Worm (Caenorhabditis elegans): ENCODE results near the gene T25B2.3.
A peak's percentile ranks its signal among the peaks of the same experiment; 100 is the strongest.

T25B2.3 gene

DNA sequence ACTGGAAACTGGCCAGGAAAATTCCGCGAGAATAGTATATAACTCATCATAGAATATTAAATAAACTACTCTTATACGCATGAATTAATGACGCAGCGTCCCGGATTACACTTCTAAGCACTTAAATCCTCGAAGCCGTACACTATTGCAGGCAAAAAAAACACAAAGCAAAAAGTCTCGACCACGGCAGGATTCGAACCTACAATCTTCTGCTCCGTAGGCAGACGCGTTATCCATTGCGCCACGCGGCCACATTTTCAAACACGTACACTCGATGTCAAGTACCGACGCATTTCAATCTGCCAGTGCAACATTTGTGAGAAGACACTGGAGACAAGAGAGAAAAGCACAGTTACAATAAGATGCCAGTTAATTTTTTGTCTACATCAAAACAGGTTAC lies 44.0 kb downstream of the T25B2.3 start:
- no peak for TF ChIP-seq zip-11 (GFP tag; IDR thresholded peaks at IDR 0.05)
- peak; percentile 25 for TF ChIP-seq nhr-77 (tag; optimal IDR thresholded peaks at IDR 0.05)
- TF ChIP-seq nhr-237 (tag; optimal IDR thresholded peaks at IDR 0.05), result no peak
- no peak; the same call in 1 of the 2 replicates for TF ChIP-seq lin-38 (GFP tag; IDR thresholded peaks at IDR 0.05)
- peak; percentile 43 for TF ChIP-seq mxl-3 (GFP tag; optimal IDR thresholded peaks at IDR 0.05)
- no peak for TF ChIP-seq nhr-11 (tag; optimal IDR thresholded peaks at IDR 0.05)
- TF ChIP-seq T20F7.1 (GFP tag; optimal IDR thresholded peaks at IDR 0.05), result peak; percentile 38
- TF ChIP-seq unc-130 (GFP tag; optimal IDR thresholded peaks at IDR 0.05), result peak; percentile 38
- no peak for TF ChIP-seq ces-1 (GFP tag; optimal IDR thresholded peaks at IDR 0.05)
- TF ChIP-seq ceh-62 (tag; optimal IDR thresholded peaks at IDR 0.05), result no peak
- TF ChIP-seq ceh-44 (GFP tag; IDR thresholded peaks at IDR 0.05), result peak; percentile 76; the same call in 1 of the 2 replicates
- TF ChIP-seq skn-1 (tag; optimal IDR thresholded peaks at IDR 0.05), result no peak
- 0 out of 2 replicates have a peak, but pooled peaks have one; percentile 12 for TF ChIP-seq saeg-2 (GFP tag; IDR thresholded peaks at IDR 0.05)
- TF ChIP-seq D1046.2 (GFP tag; IDR thresholded peaks at IDR 0.05), result peak; percentile 83; the same call in 1 of the 2 replicates
- no peak for TF ChIP-seq lin-13 (GFP tag; optimal IDR thresholded peaks at IDR 0.05)
- no peak for TF ChIP-seq zfp-3 (GFP tag; conservative IDR thresholded peaks at IDR 0.05)
- TF ChIP-seq ZK337.2 (GFP tag; IDR thresholded peaks at IDR 0.05), result peak; percentile 74
- TF ChIP-seq zfp-2 (tag; optimal IDR thresholded peaks at IDR 0.05), result peak; percentile 17
- peak; percentile 74; the same call in 1 of the 2 replicates for TF ChIP-seq daf-19 (GFP tag; conservative IDR thresholded peaks at IDR 0.05)
- TF ChIP-seq ceh-32 (tag; optimal IDR thresholded peaks at IDR 0.05; ENCODE audit: poor library complexity), result no peak
- no peak for TF ChIP-seq Y5F2A.4 (GFP tag; optimal IDR thresholded peaks at IDR 0.05)
- peak; percentile 29 for TF ChIP-seq hlh-30 (tag; optimal IDR thresholded peaks at IDR 0.05; ENCODE audit: insufficient read depth)
- no peak for TF ChIP-seq pqm-1 (tag; optimal IDR thresholded peaks at IDR 0.05)
- TF ChIP-seq lin-1 (GFP tag; IDR thresholded peaks at IDR 0.05), result peak; percentile 34; the same call in 1 of the 2 replicates
- TF ChIP-seq php-3 (GFP tag; IDR thresholded peaks at IDR 0.05), result 0 out of 2 replicates have a peak, but pooled peaks have one; percentile 36
- no peak for TF ChIP-seq F10B5.3 (tag; optimal IDR thresholded peaks at IDR 0.05)
- peak; percentile 73 for TF ChIP-seq hmg-1.1 (GFP tag; IDR thresholded peaks at IDR 0.05)
- TF ChIP-seq ztf-7 (tag; optimal IDR thresholded peaks at IDR 0.05), result no peak
- TF ChIP-seq nhr-10 (tag; optimal IDR thresholded peaks at IDR 0.05), result no peak
- TF ChIP-seq gei-8 (GFP tag; optimal IDR thresholded peaks at IDR 0.05), result peak; percentile 43
- TF ChIP-seq ceh-82 (tag; optimal IDR thresholded peaks at IDR 0.05), result no peak
- TF ChIP-seq lir-3 (tag; optimal IDR thresholded peaks at IDR 0.05), result peak; percentile 68
- no peak for TF ChIP-seq snpc-4 (tag; optimal IDR thresholded peaks at IDR 0.05)
- peak; percentile 24 for TF ChIP-seq nhr-25 (tag; optimal IDR thresholded peaks at IDR 0.05; ENCODE audit: borderline replicate concordance, insufficient read depth)
- peak; percentile 47 for TF ChIP-seq spr-3 (GFP tag; optimal IDR thresholded peaks at IDR 0.05)
- TF ChIP-seq Y48G9A.11 (GFP tag; IDR thresholded peaks at IDR 0.05), result peak; percentile 61; the same call in 1 of the 2 replicates
- TF ChIP-seq madf-5 (GFP tag; IDR thresholded peaks at IDR 0.05), result 0 out of 4 replicates have a peak, but pooled peaks have one; percentile 26 to 71
- TF ChIP-seq R02D3.7 (tag; optimal IDR thresholded peaks at IDR 0.05), result no peak
- no peak for TF ChIP-seq ztf-11 (tag; optimal IDR thresholded peaks at IDR 0.05)
- TF ChIP-seq nhr-42 (GFP tag; IDR thresholded peaks at IDR 0.05), result peak; percentile 56; the same call in 1 of the 2 replicates
- no peak for TF ChIP-seq daf-8 (GFP tag; IDR thresholded peaks at IDR 0.05)
- TF ChIP-seq snpc-1.2 (GFP tag; IDR thresholded peaks at IDR 0.05), result peak; percentile 79
- TF ChIP-seq nhr-111 (GFP tag; optimal IDR thresholded peaks at IDR 0.05), result no peak
- TF ChIP-seq ama-1 (optimal IDR thresholded peaks at IDR 0.05), result no peak
- TF ChIP-seq aha-1 (tag), result no peak
- TF ChIP-seq rbr-2 (tag; optimal IDR thresholded peaks at IDR 0.05), result peak; percentile 61
- TF ChIP-seq nhr-102 (tag; optimal IDR thresholded peaks at IDR 0.05), result no peak
- TF ChIP-seq mdt-29 (GFP tag; IDR thresholded peaks at IDR 0.05), result peak; percentile 63; the same call in 1 of the 2 replicates
- no peak for TF ChIP-seq cey-2 (tag; optimal IDR thresholded peaks at IDR 0.05; ENCODE audit: borderline replicate concordance, insufficient read depth)
- TF ChIP-seq hif-1 (tag; optimal IDR thresholded peaks at IDR 0.05), result peak; percentile 27 to 57
- peak; percentile 71 for TF ChIP-seq mep-1 (tag; optimal IDR thresholded peaks at IDR 0.05)

All from whole organism, L4 larva.